Worm (Caenorhabditis elegans): ENCODE results near the gene K08H2.2.

Gene K08H2.2

ce11 chrX:13210478-13210877 is 24.3 kb downstream of the K08H2.2 start:
- TF ChIP-seq lin-40 (tag; optimal IDR thresholded peaks at IDR 0.05), result peak; percentile 10
- TF ChIP-seq tlf-1 (GFP tag; optimal IDR thresholded peaks at IDR 0.05), result no peak
- TF ChIP-seq K12H6.12 (tag; optimal IDR thresholded peaks at IDR 0.05), result peak; percentile 39
- no peak for TF ChIP-seq hlh-12 (tag; optimal IDR thresholded peaks at IDR 0.05)
- no peak for TF ChIP-seq F49E8.2 (tag; optimal IDR thresholded peaks at IDR 0.05; ENCODE audit: insufficient read depth)
- TF ChIP-seq chd-7 (tag; optimal IDR thresholded peaks at IDR 0.05), result peak; percentile 1
- TF ChIP-seq akir-1 (GFP tag; optimal IDR thresholded peaks at IDR 0.05), result no peak
- peak; percentile 38; the same call in 1 of the 2 replicates for TF ChIP-seq zfh-2 (GFP tag; conservative IDR thresholded peaks at IDR 0.05)

- TF ChIP-seq C17E4.6 (GFP tag; IDR thresholded peaks at IDR 0.05) (no peak), ets-4 (GFP tag; optimal IDR thresholded peaks at IDR 0.05) (no peak), hmg-20 (GFP tag; IDR thresholded peaks at IDR 0.05) (no peak), lsl-1 (GFP tag; optimal IDR thresholded peaks at IDR 0.05) (no peak), B0035.1 (tag; optimal IDR thresholded peaks at IDR 0.05) (no peak), sea-2 (GFP tag; IDR thresholded peaks at IDR 0.05) (no peak), sptf-2 (GFP tag; optimal IDR thresholded peaks at IDR 0.05) (no peak), athp-1 (tag; optimal IDR thresholded peaks at IDR 0.05) (no peak), Y67H2A.10 (GFP tag; conservative IDR thresholded peaks at IDR 0.05) (no peak), Y56A3A.18 (GFP tag; IDR thresholded peaks at IDR 0.05) (no peak), egl-18 (GFP tag; IDR thresholded peaks at IDR 0.05) (no peak), rpc-1 (optimal IDR thresholded peaks at IDR 0.05) (no peak), rpc-1 (tag; optimal IDR thresholded peaks at IDR 0.05) (no peak), F52B5.7 (tag; optimal IDR thresholded peaks at IDR 0.05) (no peak), nhr-120 (GFP tag; IDR thresholded peaks at IDR 0.05) (no peak), C06A6.2 (GFP tag; conservative IDR thresholded peaks at IDR 0.05) (no peak), attf-6 (GFP tag; IDR thresholded peaks at IDR 0.05) (no peak)
Observed at ce11 chrX:13209026-13209425, 25.8 kb downstream of the K08H2.2 start.

ce11 chrX:13206911-13207310 is 27.9 kb downstream of the K08H2.2 start:
- TF ChIP-seq ztf-18 (tag; optimal IDR thresholded peaks at IDR 0.05) (no peak), chd-7 (tag; optimal IDR thresholded peaks at IDR 0.05) (no peak), T26A5.8 (tag; optimal IDR thresholded peaks at IDR 0.05) (no peak), dpl-1 (GFP tag; optimal IDR thresholded peaks at IDR 0.05) (no peak), F49E8.2 (tag; optimal IDR thresholded peaks at IDR 0.05; ENCODE audit: insufficient read depth) (no peak), let-607 (tag; optimal IDR thresholded peaks at IDR 0.05) (no peak), ekl-4 (GFP tag; IDR thresholded peaks at IDR 0.05) (no peak), Y95B8A.8 (GFP tag; IDR thresholded peaks at IDR 0.05) (no peak), athp-1 (tag; optimal IDR thresholded peaks at IDR 0.05) (no peak), lag-1 (GFP tag; IDR thresholded peaks at IDR 0.05) (no peak), hlh-12 (tag; optimal IDR thresholded peaks at IDR 0.05) (no peak), F57C9.4 (tag; optimal IDR thresholded peaks at IDR 0.05) (no peak), ztf-25 (GFP tag; IDR thresholded peaks at IDR 0.05) (no peak), ztf-3 (GFP tag; optimal IDR thresholded peaks at IDR 0.05) (no peak), K11D2.4 (GFP tag; IDR thresholded peaks at IDR 0.05) (no peak), nhr-120 (GFP tag; IDR thresholded peaks at IDR 0.05) (no peak), attf-3 (GFP tag; conservative IDR thresholded peaks at IDR 0.05) (no peak), nhr-179 (tag; optimal IDR thresholded peaks at IDR 0.05) (no peak), egl-18 (GFP tag; IDR thresholded peaks at IDR 0.05) (no peak)

Measured in whole organism, young adult.